Fruit fly (Drosophila melanogaster): ENCODE data around the gene Der-2.

The Der-2 gene

dm6 chr3R:16447448-16448045, 36.5 kb downstream of the Der-2 start:
- TF ChIP-seq psq (optimal IDR thresholded peaks at IDR 0.05) (no peak), Dll (optimal IDR thresholded peaks at IDR 0.05) (no peak), CG8478 (optimal IDR thresholded peaks at IDR 0.05) (no peak), EcR (GFP tag; optimal IDR thresholded peaks at IDR 0.05) (no peak), usp (GFP tag; optimal IDR thresholded peaks at IDR 0.05) (no peak), pan (optimal IDR thresholded peaks at IDR 0.05) (no peak)

DNA sequence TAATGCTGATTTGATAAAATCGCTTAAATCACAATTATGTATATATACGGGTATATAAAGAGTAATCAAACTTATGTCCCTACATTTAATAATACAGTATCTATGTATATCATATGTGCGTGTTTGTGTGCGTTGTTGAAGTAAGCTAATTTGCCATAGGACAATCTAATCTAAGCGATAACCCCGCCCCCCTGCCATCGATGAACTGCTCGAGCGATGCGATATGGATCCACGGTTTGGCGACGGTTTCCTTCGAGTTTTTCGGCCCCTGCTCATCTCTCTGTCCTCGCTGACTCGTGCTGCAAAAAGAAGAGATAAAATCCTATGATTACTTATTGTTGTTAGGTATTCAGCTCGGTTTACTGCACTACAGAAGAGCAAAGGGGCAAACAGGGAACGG, 37.2 kb downstream of the Der-2 start:
- TF ChIP-seq psq (optimal IDR thresholded peaks at IDR 0.05) (no peak), usp (GFP tag; optimal IDR thresholded peaks at IDR 0.05) (no peak), Dll (optimal IDR thresholded peaks at IDR 0.05) (no peak), EcR (GFP tag; optimal IDR thresholded peaks at IDR 0.05) (no peak), CG8478 (optimal IDR thresholded peaks at IDR 0.05) (no peak), pan (optimal IDR thresholded peaks at IDR 0.05) (no peak)

DNA sequence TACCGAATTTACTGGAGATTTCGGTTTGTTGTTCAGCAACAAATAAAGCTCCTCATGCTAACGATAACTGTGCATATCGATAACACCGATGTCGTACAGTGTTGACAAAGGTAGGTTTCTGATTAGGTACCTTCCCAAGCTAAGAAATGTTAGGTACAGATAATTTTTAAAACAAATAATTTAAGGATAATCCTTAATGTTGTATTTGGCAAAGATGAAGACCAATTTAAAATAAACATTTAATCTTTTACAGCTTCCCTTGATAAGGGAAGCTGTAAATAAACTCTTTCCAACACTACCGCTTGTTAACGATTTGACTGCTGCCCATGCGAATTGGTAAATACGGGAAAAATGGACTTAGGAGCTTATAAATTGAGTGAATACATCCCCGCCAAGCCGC, 41.1 kb downstream of the Der-2 start, which contains the start of the genes Ttc1 and CG14882:
Gene Ttc1 (minus strand): TSS at position 71 of the 400 bp plus-strand sequence.
Gene CG14882 (plus strand): TSS at position 271 of the 400 bp plus-strand sequence.
- TF ChIP-seq CG8478 (optimal IDR thresholded peaks at IDR 0.05) (no peak), EcR (GFP tag; optimal IDR thresholded peaks at IDR 0.05) (no peak), psq (optimal IDR thresholded peaks at IDR 0.05) (no peak), Dll (optimal IDR thresholded peaks at IDR 0.05) (no peak), pan (optimal IDR thresholded peaks at IDR 0.05) (no peak), usp (GFP tag; optimal IDR thresholded peaks at IDR 0.05) (no peak)

- TF ChIP-seq usp (GFP tag; optimal IDR thresholded peaks at IDR 0.05) (no peak), pan (optimal IDR thresholded peaks at IDR 0.05) (no peak), EcR (GFP tag; optimal IDR thresholded peaks at IDR 0.05) (no peak), psq (optimal IDR thresholded peaks at IDR 0.05) (no peak)
These were observed 42.6 kb downstream of the Der-2 start, which contains the start of gene ema for dm6 chr3R:16441367-16441923. Gene ema, minus strand, starts transcription at chr3R:16441661.

dm6 chr3R:16436374-16437037, 47.5 kb downstream of the Der-2 start, which contains the start of gene mRpS33:
Gene mRpS33, minus strand, starts transcription at chr3R:16436597.
- TF ChIP-seq CG8478 (optimal IDR thresholded peaks at IDR 0.05) = no peak
- no peak for TF ChIP-seq pan (optimal IDR thresholded peaks at IDR 0.05)
- no peak for TF ChIP-seq psq (optimal IDR thresholded peaks at IDR 0.05)
- no peak for TF ChIP-seq usp (GFP tag; optimal IDR thresholded peaks at IDR 0.05)
- no peak for TF ChIP-seq EcR (GFP tag; optimal IDR thresholded peaks at IDR 0.05)
- no peak for TF ChIP-seq Dll (optimal IDR thresholded peaks at IDR 0.05)

DNA sequence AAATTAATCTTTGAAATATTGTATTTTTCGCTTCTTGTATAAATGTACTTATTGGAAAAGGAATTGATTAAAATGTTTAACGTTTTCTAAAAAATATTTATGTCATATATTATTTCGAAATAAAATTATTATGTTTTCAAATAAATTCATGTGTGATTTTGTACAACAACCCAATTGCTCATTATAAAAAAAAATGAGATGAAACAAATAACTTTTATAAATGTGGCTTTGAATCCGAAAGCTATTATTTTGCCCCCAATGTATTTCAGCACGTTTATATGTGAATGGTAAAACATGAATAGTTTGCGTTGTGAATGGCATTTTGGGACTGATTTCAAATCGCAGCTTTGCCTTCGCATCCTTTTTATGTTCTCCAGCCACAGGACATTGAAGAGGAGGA, 49.4 kb downstream of the Der-2 start, which contains the start of gene CG14881:
Gene CG14881 (plus strand): TSS at position 301 of the 400 bp plus-strand sequence.
- TF ChIP-seq CG8478 (optimal IDR thresholded peaks at IDR 0.05) (no peak), usp (GFP tag; optimal IDR thresholded peaks at IDR 0.05) (no peak), pan (optimal IDR thresholded peaks at IDR 0.05) (no peak), Dll (optimal IDR thresholded peaks at IDR 0.05) (no peak), EcR (GFP tag; optimal IDR thresholded peaks at IDR 0.05) (no peak), psq (optimal IDR thresholded peaks at IDR 0.05) (no peak)

All from whole organism.